Worm (Caenorhabditis elegans) whole organism, L4 larva: Measurements from ENCODE around the gene F22F7.11.
"Not testable (repeated sequence)": the region's sequence is repeated elsewhere in the genome, so short reads cannot be mapped to it uniquely, and the experiment has no call there.

Experiments used
- F26F4.8 ChIP-seq: fragments of 200-800 bp; sonication (Bioruptor generic); conservative IDR thresholded peaks from 2 replicates; pipeline ENCODE4 v1.3.6; 2022; ENCODE audit warnings: missing genetic modification characterization, missing compliant biosample characterization
- F44E2.7 ChIP-seq: fragments of 200-800 bp; sonication (Bioruptor generic); IDR thresholded peaks from 2 replicates; pipeline ENCODE4 v2.1.2; 2022; ENCODE audit warnings: missing genetic modification characterization, missing compliant biosample characterization
- F49E8.2 ChIP-seq: sonication (generic microtip); optimal IDR thresholded peaks from 2 replicates; lab custom pipeline; 2016; ENCODE audit warnings: missing compliant biosample characterization, mild to moderate bottlenecking, missing genetic modification characterization, borderline replicate concordance
- Y105C5A.15 ChIP-seq: fragments of 200-800 bp; sonication (Bioruptor generic); IDR thresholded peaks from 2 replicates; pipeline ENCODE4 v1.3.6; 2022; ENCODE audit warnings: missing genetic modification characterization, missing compliant biosample characterization
- Y48G9A.11 ChIP-seq: fragments of 200-800 bp; sonication (Bioruptor generic); IDR thresholded peaks from 2 replicates; pipeline ENCODE4 v1.3.6; 2022; ENCODE audit warnings: missing genetic modification reagents, missing genetic modification characterization, missing compliant biosample characterization
- Y5F2A.4 ChIP-seq: fragments of 200-800 bp; sonication (Bioruptor generic); optimal IDR thresholded peaks from 2 replicates; lab custom pipeline; 2018; ENCODE audit warnings: mild to moderate bottlenecking, missing genetic modification characterization, missing compliant biosample characterization
- ZK337.2 ChIP-seq: fragments of 200-800 bp; sonication (Bioruptor generic); IDR thresholded peaks from 2 replicates; pipeline ENCODE4 v1.3.6; 2022; ENCODE audit warnings: missing genetic modification reagents, missing genetic modification characterization, missing compliant biosample characterization
- aha-1 ChIP-seq: fragments of 150-350 bp; peaks from one replicate; lab custom pipeline; 2014; ENCODE audit warnings: missing biosample characterization, missing genetic modification characterization
- aly-2 ChIP-seq: sonication (generic microtip); optimal IDR thresholded peaks from 2 replicates; lab custom pipeline; 2018; ENCODE audit warnings: missing biosample characterization, missing genetic modification characterization
- ama-1 ChIP-seq: fragments of 150-350 bp; optimal IDR thresholded peaks from 2 replicates; lab custom pipeline; 2014; ENCODE audit warnings: inconsistent platforms, mixed read lengths
- arid-1 ChIP-seq: fragments of 200-800 bp; sonication (Bioruptor generic); conservative IDR thresholded peaks from 2 replicates; pipeline ENCODE4 v1.3.6; 2022; ENCODE audit warnings: missing genetic modification reagents, missing genetic modification characterization, missing compliant biosample characterization
- ceh-32 ChIP-seq: sonication (generic microtip); optimal IDR thresholded peaks from 2 replicates; lab custom pipeline; 2016; ENCODE audit warnings: mild to moderate bottlenecking, missing genetic modification characterization, missing compliant biosample characterization; ENCODE audit not compliant: poor library complexity
- ceh-82 ChIP-seq: sonication (generic microtip); optimal IDR thresholded peaks from 2 replicates; lab custom pipeline; 2017; ENCODE audit warnings: missing biosample characterization, missing genetic modification characterization
- daf-16 ChIP-seq, 3 experiments: sonication (generic microtip); optimal IDR thresholded peaks; 2 replicates each; lab custom pipeline; 2016 to 2017; ENCODE audit warnings: missing genetic modification characterization in 3 of 3, missing genetic modification reagents in 3 of 3, mild to moderate bottlenecking in 2 of 3, missing compliant biosample characterization in 2 of 3, missing biosample characterization in 1 of 3, moderate library complexity in 1 of 3
- dmd-6 ChIP-seq: fragments of 200-800 bp; sonication (Bioruptor generic); IDR thresholded peaks from 2 replicates; pipeline ENCODE4 v1.3.6; 2022; ENCODE audit warnings: missing genetic modification reagents, missing genetic modification characterization, missing compliant biosample characterization
- dmd-9 ChIP-seq: fragments of 200-800 bp; sonication (Bioruptor generic); IDR thresholded peaks from 2 replicates; pipeline ENCODE4 v1.3.6; 2022; ENCODE audit warnings: missing genetic modification reagents, missing genetic modification characterization, missing compliant biosample characterization
- egl-43 ChIP-seq: fragments of 200-800 bp; sonication (Bioruptor generic); IDR thresholded peaks from 2 replicates; pipeline ENCODE4 v1.3.6; 2022; ENCODE audit warnings: missing genetic modification reagents, missing genetic modification characterization, missing compliant biosample characterization
- hif-1 ChIP-seq, 2 experiments: sonication (generic microtip); optimal IDR thresholded peaks; 2 replicates each; lab custom pipeline; 2016 to 2017; ENCODE audit warnings: missing compliant biosample characterization in 2 of 2, missing genetic modification characterization in 2 of 2, missing genetic modification reagents in 2 of 2, missing genotype in 2 of 2, mild to moderate bottlenecking in 1 of 2
- hlh-11 ChIP-seq: fragments of 200-800 bp; sonication (Bioruptor generic); optimal IDR thresholded peaks from 2 replicates; lab custom pipeline; 2018; ENCODE audit warnings: mild to moderate bottlenecking, missing genetic modification characterization, missing compliant biosample characterization
- hmg-1.1 ChIP-seq: fragments of 200-800 bp; sonication (Bioruptor generic); IDR thresholded peaks from 2 replicates; pipeline ENCODE4 v1.3.6; 2022; ENCODE audit warnings: missing genetic modification reagents, missing genetic modification characterization, missing compliant biosample characterization
- lim-7 ChIP-seq: fragments of 200-800 bp; sonication (Bioruptor generic); IDR thresholded peaks from 2 replicates; pipeline ENCODE4 v1.3.6; 2022; ENCODE audit warnings: missing genetic modification characterization, missing compliant biosample characterization
- lin-38 ChIP-seq: fragments of 200-800 bp; sonication (Bioruptor generic); IDR thresholded peaks from 2 replicates; pipeline ENCODE4 v1.3.6; 2022; ENCODE audit warnings: missing genetic modification reagents, missing genetic modification characterization, missing compliant biosample characterization
- lir-3 ChIP-seq: sonication (generic microtip); optimal IDR thresholded peaks from 2 replicates; lab custom pipeline; 2016; ENCODE audit warnings: mild to moderate bottlenecking, missing genetic modification characterization, missing compliant biosample characterization
- nhr-102 ChIP-seq: sonication (generic microtip); optimal IDR thresholded peaks from 2 replicates; lab custom pipeline; 2016; ENCODE audit warnings: mild to moderate bottlenecking, missing genetic modification characterization, moderate library complexity, missing compliant biosample characterization
- nhr-11 ChIP-seq: fragments of 150-350 bp; optimal IDR thresholded peaks from 2 replicates; lab custom pipeline; 2014; ENCODE audit warnings: missing biosample characterization, missing genetic modification characterization
- nhr-111 ChIP-seq: fragments of 200-800 bp; sonication (Bioruptor generic); optimal IDR thresholded peaks from 2 replicates; lab custom pipeline; 2018; ENCODE audit warnings: mild to moderate bottlenecking, missing genetic modification characterization, missing compliant biosample characterization
- nhr-237 ChIP-seq: sonication (generic microtip); optimal IDR thresholded peaks from 2 replicates; lab custom pipeline; 2017; ENCODE audit warnings: missing biosample characterization, missing genetic modification characterization
- nhr-28 ChIP-seq: fragments of 150-350 bp; optimal IDR thresholded peaks from 2 replicates; lab custom pipeline; 2014; ENCODE audit warnings: missing biosample characterization, missing genetic modification characterization
- nhr-41 ChIP-seq: fragments of 200-800 bp; sonication (Bioruptor generic); IDR thresholded peaks from 2 replicates; pipeline ENCODE4 v1.3.6; 2022; ENCODE audit warnings: missing genetic modification reagents, missing genetic modification characterization, missing compliant biosample characterization
- nhr-76 ChIP-seq: fragments of 150-350 bp; optimal IDR thresholded peaks from 2 replicates; lab custom pipeline; 2014; ENCODE audit warnings: missing biosample characterization, missing genetic modification characterization
- nhr-77 ChIP-seq: fragments of 150-350 bp; optimal IDR thresholded peaks from 2 replicates; lab custom pipeline; 2014; ENCODE audit warnings: missing biosample characterization, missing genetic modification characterization
- sdz-12 ChIP-seq: fragments of 200-800 bp; sonication (Bioruptor generic); optimal IDR thresholded peaks from 2 replicates; lab custom pipeline; 2018; ENCODE audit warnings: mild to moderate bottlenecking, missing genetic modification characterization, missing compliant biosample characterization
- set-16 ChIP-seq: fragments of 200-800 bp; sonication (Bioruptor generic); IDR thresholded peaks from 2 replicates; pipeline ENCODE4 v1.3.6; 2022; ENCODE audit warnings: missing genetic modification reagents, missing genetic modification characterization, missing compliant biosample characterization
- skn-1 ChIP-seq: fragments of 150-350 bp; optimal IDR thresholded peaks from 2 replicates; lab custom pipeline; 2014; ENCODE audit warnings: missing biosample characterization, missing genetic modification characterization
- snpc-1.2 ChIP-seq: fragments of 200-800 bp; sonication (Bioruptor generic); IDR thresholded peaks from 2 replicates; pipeline ENCODE4 v1.3.6; 2022; ENCODE audit warnings: missing genetic modification reagents, missing genetic modification characterization, missing compliant biosample characterization
- snpc-4 ChIP-seq: fragments of 150-350 bp; optimal IDR thresholded peaks from 2 replicates; lab custom pipeline; 2014; ENCODE audit warnings: missing biosample characterization, missing genetic modification characterization
- spr-1 ChIP-seq: sonication (generic microtip); optimal IDR thresholded peaks from 2 replicates; lab custom pipeline; 2016; ENCODE audit warnings: mild to moderate bottlenecking, missing genetic modification characterization, missing compliant biosample characterization
- spr-3 ChIP-seq: fragments of 200-800 bp; sonication (Bioruptor generic); optimal IDR thresholded peaks from 2 replicates; lab custom pipeline; 2018; ENCODE audit warnings: mild to moderate bottlenecking, missing genetic modification characterization, missing compliant biosample characterization
- unc-39 ChIP-seq: sonication (generic microtip); optimal IDR thresholded peaks from 2 replicates; lab custom pipeline; 2017; ENCODE audit warnings: missing biosample characterization, missing genetic modification characterization
- unc-62 ChIP-seq, 3 experiments: fragments of 150-350 bp in 1 of 3; sonication (generic microtip); optimal IDR thresholded peaks in 2 of 3; peaks in 1 of 3; 1 replicate in 1 of 3; 2 replicates in 2 of 3; lab custom pipeline; 2014 to 2017; ENCODE audit warnings: missing biosample characterization in 3 of 3, missing genetic modification characterization in 3 of 3, missing genetic modification reagents in 3 of 3, missing genotype in 1 of 3
- ztf-11 ChIP-seq: fragments of 150-350 bp; optimal IDR thresholded peaks from 2 replicates; lab custom pipeline; 2014; ENCODE audit warnings: missing biosample characterization, missing genetic modification characterization
- ztf-7 ChIP-seq: fragments of 150-350 bp; optimal IDR thresholded peaks from 2 replicates; lab custom pipeline; 2014; ENCODE audit warnings: missing biosample characterization, missing genetic modification characterization

F22F7.11 gene

DNA sequence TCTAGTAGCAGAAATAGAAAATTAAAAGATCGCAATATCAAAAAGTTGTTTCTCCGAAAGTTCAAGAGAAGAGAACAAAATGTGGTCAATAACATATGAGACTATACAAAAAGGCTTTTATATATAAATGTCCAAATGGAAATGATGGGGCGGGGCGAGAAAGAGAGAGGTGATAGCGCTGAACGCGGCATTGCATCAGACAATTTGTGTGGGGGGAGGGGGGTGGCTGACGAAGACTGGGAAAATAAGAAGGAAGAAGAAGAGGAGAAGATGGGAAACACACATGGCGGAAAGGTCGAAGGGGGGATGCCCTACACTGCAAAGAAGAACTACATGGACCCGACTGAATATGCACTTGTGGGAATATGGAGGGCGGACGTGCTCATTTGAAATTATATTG is 15.7 kb downstream of the F22F7.11 start (continued):
- TF ChIP-seq spr-1 (tag; lab: Kevin White, UChicago) (no peak), skn-1 (tag; lab: Kevin White, UChicago) (no peak), nhr-237 (tag; lab: Kevin White, UChicago) (no peak), dmd-6 (peak; percentile 52), hif-1 (tag; optimal IDR thresholded peaks at IDR 0.05; lab: Kevin White, UChicago) (peak in 1 of 2 experiments; percentile 7), ceh-82 (tag; lab: Kevin White, UChicago) (no peak), ZK337.2 (0 out of 2 replicates have a peak, but pooled peaks have one; percentile 8), hlh-11 (tag; lab: Kevin White, UChicago) (peak; percentile 61)

ce11 chrV:2137010-2137409 is 17.4 kb downstream of the F22F7.11 start:
- TF ChIP-seq daf-16 (GFP tag; optimal IDR thresholded peaks at IDR 0.05; lab: Kevin White, UChicago) (no peak), daf-16 (tag; optimal IDR thresholded peaks at IDR 0.05; lab: Kevin White, UChicago) (peak; percentile 37), dmd-6 (peak; percentile 62), ceh-32 (tag; lab: Kevin White, UChicago) (no peak)

- no peak for TF ChIP-seq arid-1
- TF ChIP-seq sdz-12, result no peak
- TF ChIP-seq spr-3 (GFP tag; lab: Kevin White, UChicago), result no peak
- TF ChIP-seq lin-38 (GFP tag; lab: Robert Waterston, UW), result no peak
- peak in 1 of 2 experiments; percentile 42 for TF ChIP-seq unc-62 (GFP tag; optimal IDR thresholded peaks at IDR 0.05 in 1 of 2; lab: Kevin White, UChicago)
- no peak for TF ChIP-seq unc-62 (tag; optimal IDR thresholded peaks at IDR 0.05; lab: Kevin White, UChicago)
- TF ChIP-seq F26F4.8 (GFP tag; lab: Robert Waterston, UW), result no peak
- TF ChIP-seq nhr-11, result peak; percentile 43
- no peak for TF ChIP-seq ama-1 (lab: Kevin White, UChicago)
- TF ChIP-seq snpc-1.2 (GFP tag; lab: Robert Waterston, UW), result no peak
- TF ChIP-seq nhr-76 (tag; lab: Kevin White, UChicago), result no peak
- peak; percentile 12 for TF ChIP-seq nhr-28 (tag; lab: Kevin White, UChicago)
- TF ChIP-seq lir-3 (tag; lab: Kevin White, UChicago), result no peak
- no peak for TF ChIP-seq F49E8.2 (tag; lab: Kevin White, UChicago)
- no peak for TF ChIP-seq ztf-7 (tag; lab: Kevin White, UChicago)
- TF ChIP-seq lim-7 (GFP tag; lab: Robert Waterston, UW), result no peak
Measured at ce11 chrV:2138287-2138686, 18.7 kb downstream of the F22F7.11 start.

ce11 chrV:2139918-2140317 is 20.3 kb downstream of the F22F7.11 start, which contains the start of gene F22F7.7:
TSS of gene F22F7.7 (minus strand) at chrV:2140042.
- TF ChIP-seq aha-1 (tag; lab: Kevin White, UChicago) (peak; percentile 94), nhr-11 (no peak), set-16 (GFP tag; lab: Robert Waterston, UW) (no peak), hif-1 (tag; optimal IDR thresholded peaks at IDR 0.05; lab: Kevin White, UChicago) (peak in 1 of 2 experiments; percentile 69), hlh-11 (tag; lab: Kevin White, UChicago) (no peak)

- TF ChIP-seq nhr-28 (tag; lab: Kevin White, UChicago); F44E2.7 (GFP tag; lab: Robert Waterston, UW); egl-43: not testable (repeated sequence)
- TF ChIP-seq, all 104 proteins: peak for 0; not testable (repeated sequence) for 104
Measured at ce11 chrV:2144408-2144807, 24.8 kb downstream of the F22F7.11 start, which contains the start of gene F22F7.12. TSS of gene F22F7.12 (minus strand) at chrV:2144508.

DNA sequence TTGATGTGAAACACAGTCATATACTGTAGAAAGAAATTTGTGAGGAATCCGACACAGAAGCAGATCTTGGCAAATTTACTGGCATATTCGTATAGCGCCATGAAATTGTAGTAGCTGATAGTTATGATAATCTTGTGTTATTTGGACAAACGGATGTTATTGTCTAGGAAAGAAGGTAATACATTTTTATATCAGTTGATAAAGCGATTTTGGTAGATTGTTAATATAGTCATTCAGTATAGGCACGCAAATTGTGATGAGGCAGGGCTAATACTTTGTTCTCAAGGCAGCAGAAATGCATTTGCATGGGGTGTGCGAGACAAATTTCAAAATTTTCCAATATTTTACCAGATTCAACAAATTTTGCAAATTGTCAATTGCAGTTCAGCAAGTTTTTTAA is 26.4 kb downstream of the F22F7.11 start, which contains the start of gene str-52:
str-52 (minus strand) TSS at position 101 of the 400 bp plus-strand sequence.
- TF ChIP-seq aly-2 (tag; lab: Kevin White, UChicago) (no peak), Y105C5A.15 (GFP tag; lab: Robert Waterston, UW) (no peak), nhr-41 (GFP tag; lab: Robert Waterston, UW) (no peak), hmg-1.1 (GFP tag; lab: Robert Waterston, UW) (no peak), nhr-111 (no peak), Y5F2A.4 (no peak), nhr-77 (tag; lab: Kevin White, UChicago) (no peak), Y48G9A.11 (GFP tag; lab: Robert Waterston, UW) (no peak), snpc-4 (tag; lab: Kevin White, UChicago) (no peak), unc-39 (tag; lab: Kevin White, UChicago) (no peak), ztf-11 (tag; lab: Kevin White, UChicago) (no peak), ZK337.2 (no peak), dmd-9 (no peak), nhr-102 (tag; lab: Kevin White, UChicago) (no peak)
